Fruit fly (Drosophila melanogaster): ENCODE measurements around the gene bowl.
A peak's percentile ranks its signal among the peaks of the same experiment; 100 is the strongest.

bowl gene

DNA sequence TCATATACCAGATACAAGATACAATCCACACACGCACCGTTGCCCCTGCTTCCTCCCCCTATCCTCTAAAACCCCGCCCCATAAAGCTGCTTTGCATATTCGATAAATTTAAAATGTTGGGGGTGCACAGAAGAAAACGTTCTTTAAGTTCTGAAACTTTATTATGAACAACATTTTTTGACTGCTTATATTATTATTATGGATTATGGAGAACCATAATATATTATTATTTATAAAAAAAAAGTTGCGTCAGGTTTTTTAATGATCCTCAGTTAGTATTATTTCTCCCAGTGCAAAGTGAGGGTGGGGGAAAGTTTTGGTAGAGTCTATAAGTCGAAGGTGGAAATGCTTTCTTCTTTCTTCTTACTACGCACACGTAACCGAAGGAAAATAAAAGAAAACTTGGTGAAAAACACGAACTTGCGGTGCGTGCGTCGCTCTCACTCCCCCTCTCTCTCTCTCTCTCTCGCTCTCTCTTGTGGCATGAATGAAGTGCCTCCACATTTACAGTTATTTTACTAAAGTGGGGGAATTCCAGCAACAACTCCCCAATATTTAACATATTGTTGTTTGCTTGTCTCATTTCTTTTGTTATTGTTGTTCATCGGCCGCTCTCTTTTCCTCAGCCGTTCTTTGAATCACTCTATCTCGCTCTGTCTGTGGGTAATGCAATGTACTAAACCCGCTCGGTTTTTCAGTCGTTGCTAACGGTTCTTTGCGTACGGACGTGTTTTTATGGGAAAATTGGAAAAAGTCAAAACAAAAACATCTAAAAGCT is 18.0 kb downstream of the bowl start (continued):
- TF ChIP-seq CG7963 (GFP tag; IDR thresholded peaks at IDR 0.05; ENCODE audit: partially characterized antibody), result no peak
- TF ChIP-seq esg (GFP tag; conservative IDR thresholded peaks at IDR 0.05), result peak; percentile 83
- peak; percentile 16 for TF ChIP-seq Fer1 (GFP tag; optimal IDR thresholded peaks at IDR 0.05)
- peak; percentile 75 for TF ChIP-seq bowl (GFP tag; IDR thresholded peaks at IDR 0.05)
- no peak for TF ChIP-seq usp (GFP tag; optimal IDR thresholded peaks at IDR 0.05)
- no peak for TF ChIP-seq wek (GFP tag; optimal IDR thresholded peaks at IDR 0.05)
- no peak for TF ChIP-seq btn (GFP tag; optimal IDR thresholded peaks at IDR 0.05)
- no peak for TF ChIP-seq CG13894 (tag; optimal IDR thresholded peaks at IDR 0.05)
- TF ChIP-seq H15 (GFP tag; IDR thresholded peaks at IDR 0.05), result peak; percentile 84; the same call in 2 of the 3 replicates
- peak; percentile 49 to 76 for TF ChIP-seq Trl (optimal IDR thresholded peaks at IDR 0.05)
- TF ChIP-seq Trl (GFP tag; optimal IDR thresholded peaks at IDR 0.05), result peak; percentile 8
- peak; percentile 80 for TF ChIP-seq Sox100B (GFP tag; optimal IDR thresholded peaks at IDR 0.05)
- TF ChIP-seq dati (GFP tag; IDR thresholded peaks at IDR 0.05), result peak; percentile 38; the same call in 1 of the 2 replicates
- TF ChIP-seq gcm2 (GFP tag; optimal IDR thresholded peaks at IDR 0.05), result peak; percentile 14
- TF ChIP-seq Doc2 (GFP tag; IDR thresholded peaks at IDR 0.05), result no peak
- TF ChIP-seq Gug (GFP tag; IDR thresholded peaks at IDR 0.05), result peak; percentile 67; the same call in 3 of the 4 replicates
- peak; percentile 38; the same call in 1 of the 2 replicates for TF ChIP-seq CG4404 (GFP tag; IDR thresholded peaks at IDR 0.05)
- TF ChIP-seq repo (GFP tag; optimal IDR thresholded peaks at IDR 0.05), result no peak
- TF ChIP-seq insv (GFP tag; optimal IDR thresholded peaks at IDR 0.05), result no peak
- TF ChIP-seq CG8359 (GFP tag; optimal IDR thresholded peaks at IDR 0.05; ENCODE audit: borderline replicate concordance), result peak; percentile 53
- no peak for TF ChIP-seq CG3281 (GFP tag; optimal IDR thresholded peaks at IDR 0.05)
- peak; percentile 65 for TF ChIP-seq CG32532 (GFP tag; IDR thresholded peaks at IDR 0.05)
- TF ChIP-seq Hmx (GFP tag; optimal IDR thresholded peaks at IDR 0.05), result no peak
- peak; percentile 84 for TF ChIP-seq ken (GFP tag; IDR thresholded peaks at IDR 0.05)
- TF ChIP-seq CG2875 (GFP tag; optimal IDR thresholded peaks at IDR 0.05), result peak; percentile 88
- no peak for TF ChIP-seq CG18011 (GFP tag; optimal IDR thresholded peaks at IDR 0.05)
- TF ChIP-seq CG10321 (GFP tag; IDR thresholded peaks at IDR 0.05), result no peak
- peak; percentile 17; the same call in 1 of the 2 replicates for TF ChIP-seq CG17612 (GFP tag; IDR thresholded peaks at IDR 0.05)
- TF ChIP-seq CG16863 (GFP tag; optimal IDR thresholded peaks at IDR 0.05), result no peak
- TF ChIP-seq Elba2 (GFP tag; optimal IDR thresholded peaks at IDR 0.05), result no peak
- TF ChIP-seq CG11085 (GFP tag; IDR thresholded peaks at IDR 0.05), result peak; percentile 65
- peak; percentile 32 for TF ChIP-seq MTF-1 (GFP tag; optimal IDR thresholded peaks at IDR 0.05; ENCODE audit: borderline replicate concordance)
- TF ChIP-seq CG2116 (GFP tag; optimal IDR thresholded peaks at IDR 0.05), result peak; percentile 26
- TF ChIP-seq cato (GFP tag; optimal IDR thresholded peaks at IDR 0.05; ENCODE audit: borderline replicate concordance), result peak; percentile 65
- TF ChIP-seq lola (GFP tag; optimal IDR thresholded peaks at IDR 0.05), result peak in 1 of 3 experiments; percentile 80
- no peak for TF ChIP-seq hth (optimal IDR thresholded peaks at IDR 0.05)
- TF ChIP-seq CG12391 (tag; optimal IDR thresholded peaks at IDR 0.05), result peak; percentile 95
- TF ChIP-seq schlank (tag; optimal IDR thresholded peaks at IDR 0.05), result no peak
- peak; percentile 57 for TF ChIP-seq Vsx1 (GFP tag; optimal IDR thresholded peaks at IDR 0.05)
- TF ChIP-seq vvl (GFP tag; IDR thresholded peaks at IDR 0.05), result peak; percentile 96
- peak; percentile 53 for TF ChIP-seq abd-A (tag; optimal IDR thresholded peaks at IDR 0.05)
- peak; percentile 61 for TF ChIP-seq CG16815 (GFP tag; optimal IDR thresholded peaks at IDR 0.05)
- TF ChIP-seq CG6854 (GFP tag; optimal IDR thresholded peaks at IDR 0.05), result no peak
- peak; percentile 82 for TF ChIP-seq CG2202 (tag; optimal IDR thresholded peaks at IDR 0.05)
- peak; percentile 92 for TF ChIP-seq CG17328 (GFP tag; IDR thresholded peaks at IDR 0.05)
- TF ChIP-seq ara (GFP tag; IDR thresholded peaks at IDR 0.05), result peak; percentile 89
- TF ChIP-seq shn (GFP tag; optimal IDR thresholded peaks at IDR 0.05), result no peak
- TF ChIP-seq tgo (GFP tag; IDR thresholded peaks at IDR 0.05), result peak; percentile 82
- no peak for TF ChIP-seq mirr (GFP tag; optimal IDR thresholded peaks at IDR 0.05)
- peak; percentile 40 for TF ChIP-seq CG12299 (tag; optimal IDR thresholded peaks at IDR 0.05)

All from whole organism, embryonic.